Worm (Caenorhabditis elegans) whole organism, L4/young adult: Measurements from ENCODE around the gene rpc-25.

ENCODE experiments used
- W03F9.2 ChIP-seq: fragments of 150-350 bp; optimal IDR thresholded peaks from 2 replicates; lab custom pipeline; 2014; ENCODE audit warnings: missing biosample characterization, missing genetic modification characterization
- dao-5 ChIP-seq: sonication (generic microtip); optimal IDR thresholded peaks from 2 replicates; lab custom pipeline; 2016; ENCODE audit warnings: missing genotype, missing genetic modification characterization, moderate library complexity, missing compliant biosample characterization
- him-1 ChIP-seq: sonication (generic microtip); optimal IDR thresholded peaks from 2 replicates; lab custom pipeline; 2016; ENCODE audit warnings: missing genotype, missing genetic modification reagents, missing genetic modification characterization, missing compliant biosample characterization

Gene rpc-25

DNA sequence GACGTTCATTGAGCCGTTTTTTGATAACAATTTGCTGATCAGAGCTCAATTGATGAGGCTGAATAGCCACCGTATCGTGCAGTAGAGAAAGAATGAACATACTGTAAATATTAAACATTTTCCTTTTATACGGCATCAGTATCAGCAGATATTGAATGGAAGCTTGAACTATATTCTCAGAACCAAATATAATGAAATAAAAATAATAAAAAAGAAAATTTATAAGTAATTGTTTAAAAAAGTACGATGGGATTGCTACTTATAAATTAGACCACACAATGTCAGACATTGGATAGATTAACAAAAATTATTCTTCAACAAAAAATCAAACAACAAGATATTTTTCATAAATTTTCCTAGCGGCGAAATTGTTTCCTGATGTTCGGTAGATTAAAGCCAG, at the start of gene rpc-25:
Gene rpc-25, minus strand, starts transcription at position 101 of the 400 bp plus-strand sequence.
- TF ChIP-seq W03F9.2 (no peak), dao-5 (tag; lab: Kevin White, UChicago) (no peak), him-1 (tag; lab: Kevin White, UChicago) (no peak)

ce11 chrV:10256050-10256449, 49.6 kb upstream of the rpc-25 start, which contains the start of gene nhr-232:
TSS of gene nhr-232 (plus strand) at chrV:10256170.
- TF ChIP-seq him-1 (tag; lab: Kevin White, UChicago) (no peak), W03F9.2 (no peak), dao-5 (tag; lab: Kevin White, UChicago) (no peak)

DNA sequence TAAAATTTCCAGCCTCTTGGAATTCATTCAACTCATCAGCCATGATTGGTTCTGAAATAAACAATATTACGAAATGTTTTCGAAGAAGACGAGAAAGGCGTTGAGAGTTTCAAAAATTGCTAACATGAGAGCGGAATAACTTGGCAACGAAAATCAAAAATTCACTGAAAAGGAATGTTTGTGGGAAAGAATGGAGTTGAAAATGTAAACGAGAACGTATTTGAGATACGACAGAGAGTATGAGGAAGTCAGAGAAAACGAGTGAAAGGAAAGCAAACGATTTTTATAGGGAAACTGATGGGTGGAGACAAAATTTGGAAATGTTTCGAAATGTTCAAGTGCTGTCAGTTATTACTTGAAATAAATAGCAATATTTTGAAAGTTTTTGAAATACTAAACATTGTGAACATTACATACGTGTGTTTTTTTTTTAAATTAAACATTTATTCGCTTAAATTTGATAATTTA, 48.6 kb upstream of the rpc-25 start, which contains the start of gene rop-1:
Gene rop-1, minus strand, starts transcription at position 51 of the 468 bp plus-strand sequence.
- TF ChIP-seq W03F9.2 (no peak), him-1 (tag; lab: Kevin White, UChicago) (no peak), dao-5 (tag; lab: Kevin White, UChicago) (no peak)

- no peak for TF ChIP-seq W03F9.2
- TF ChIP-seq dao-5 (tag; lab: Kevin White, UChicago): no peak
- no peak for TF ChIP-seq him-1 (tag; lab: Kevin White, UChicago)
Observed at ce11 chrV:10252682-10253081, 46.3 kb upstream of the rpc-25 start.

- no peak for TF ChIP-seq him-1 (tag; lab: Kevin White, UChicago)
- no peak for TF ChIP-seq W03F9.2
- no peak for TF ChIP-seq dao-5 (tag; lab: Kevin White, UChicago)
Observed at ce11 chrV:10249515-10249914, 43.1 kb upstream of the rpc-25 start.

DNA sequence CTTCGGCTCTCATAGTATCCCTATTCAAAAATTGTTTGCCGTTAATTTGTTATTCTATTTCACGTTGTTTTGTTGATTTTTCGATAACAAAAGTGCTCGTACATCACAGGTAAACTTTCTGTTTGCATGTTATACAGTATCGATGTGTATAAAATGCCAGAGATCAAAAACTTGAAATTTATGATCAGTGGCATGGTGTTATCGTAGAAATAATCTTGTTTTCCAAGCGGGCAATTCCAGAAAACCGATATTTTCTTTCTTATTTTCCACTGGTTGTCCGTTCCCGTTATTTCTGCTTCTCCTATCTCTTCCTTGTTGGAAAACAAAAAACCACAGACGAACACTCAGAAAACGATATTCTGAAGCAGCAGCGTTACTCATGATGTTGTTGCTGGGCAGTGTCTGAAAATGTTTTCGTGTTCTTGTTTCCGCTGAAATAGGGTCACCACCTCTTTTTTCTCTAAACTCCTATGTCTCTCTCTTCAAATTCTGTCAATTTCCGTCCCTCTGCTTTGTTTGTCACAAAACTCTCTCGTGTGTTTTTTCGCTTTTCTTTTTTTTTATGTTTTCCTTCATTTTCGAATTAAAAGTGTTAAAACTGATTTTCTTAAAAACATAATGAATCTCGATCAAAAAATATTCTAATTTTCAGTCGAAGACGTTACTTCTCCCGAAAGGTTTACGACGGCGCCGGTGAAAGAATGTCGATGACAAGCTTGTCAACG, 42.0 kb upstream of the rpc-25 start, which contains the start of gene akt-1:
Gene akt-1, plus strand, starts transcription at position 651 of the 725 bp plus-strand sequence.
- no peak for TF ChIP-seq dao-5 (tag; lab: Kevin White, UChicago)
- no peak for TF ChIP-seq him-1 (tag; lab: Kevin White, UChicago)
- no peak for TF ChIP-seq W03F9.2

- TF ChIP-seq W03F9.2 (no peak), him-1 (tag; lab: Kevin White, UChicago) (no peak), dao-5 (tag; lab: Kevin White, UChicago) (no peak)
Observed at ce11 chrV:10247673-10248239, 41.4 kb upstream of the rpc-25 start.

- no peak for TF ChIP-seq him-1 (tag; lab: Kevin White, UChicago)
- no peak for TF ChIP-seq dao-5 (tag; lab: Kevin White, UChicago)
- no peak for TF ChIP-seq W03F9.2
Observed at ce11 chrV:10246967-10247366, 40.6 kb upstream of the rpc-25 start.

DNA sequence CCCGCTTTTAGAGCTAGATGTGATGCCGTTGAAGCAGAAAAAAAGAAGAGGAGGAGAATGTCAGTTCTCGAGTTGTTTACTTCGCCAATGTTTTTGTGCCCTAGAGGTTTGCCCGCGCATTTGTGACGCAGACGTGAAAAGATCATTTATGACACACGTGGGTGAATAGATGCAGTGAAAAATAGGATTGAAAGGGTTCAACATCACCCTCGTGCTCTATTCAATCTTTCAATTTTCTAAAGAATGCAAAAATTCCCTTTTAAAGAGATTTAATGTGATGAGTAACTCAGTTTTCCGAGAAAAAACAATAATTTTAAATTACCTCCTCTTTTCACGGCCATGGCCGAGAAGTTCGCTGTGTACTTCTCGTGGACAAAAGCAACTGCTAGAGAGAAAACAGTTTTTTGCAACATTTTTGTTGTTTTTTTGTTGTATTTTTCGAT, 40.1 kb upstream of the rpc-25 start:
- TF ChIP-seq him-1 (tag; lab: Kevin White, UChicago): no peak
- no peak for TF ChIP-seq W03F9.2
- no peak for TF ChIP-seq dao-5 (tag; lab: Kevin White, UChicago)

DNA sequence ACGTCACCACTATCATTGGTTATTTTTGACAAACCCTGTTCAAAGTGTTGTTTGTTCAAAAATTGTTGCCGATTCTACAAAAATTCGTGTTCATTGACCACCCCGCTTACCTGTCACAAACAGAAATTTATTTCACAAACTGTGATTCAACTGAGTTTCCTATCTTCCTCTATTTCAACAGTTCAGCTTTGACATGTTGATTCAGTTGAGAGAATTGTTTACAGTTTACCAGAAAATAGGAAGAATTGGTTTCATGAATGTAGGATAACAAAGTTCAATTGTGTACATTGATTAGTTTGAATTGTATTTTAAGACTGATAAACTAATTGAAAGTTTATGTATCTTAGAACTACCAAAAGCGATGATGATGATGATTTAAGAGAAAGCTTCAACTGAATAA, 39.2 kb upstream of the rpc-25 start:
- TF ChIP-seq him-1 (tag; lab: Kevin White, UChicago) (no peak), W03F9.2 (no peak), dao-5 (tag; lab: Kevin White, UChicago) (no peak)

DNA sequence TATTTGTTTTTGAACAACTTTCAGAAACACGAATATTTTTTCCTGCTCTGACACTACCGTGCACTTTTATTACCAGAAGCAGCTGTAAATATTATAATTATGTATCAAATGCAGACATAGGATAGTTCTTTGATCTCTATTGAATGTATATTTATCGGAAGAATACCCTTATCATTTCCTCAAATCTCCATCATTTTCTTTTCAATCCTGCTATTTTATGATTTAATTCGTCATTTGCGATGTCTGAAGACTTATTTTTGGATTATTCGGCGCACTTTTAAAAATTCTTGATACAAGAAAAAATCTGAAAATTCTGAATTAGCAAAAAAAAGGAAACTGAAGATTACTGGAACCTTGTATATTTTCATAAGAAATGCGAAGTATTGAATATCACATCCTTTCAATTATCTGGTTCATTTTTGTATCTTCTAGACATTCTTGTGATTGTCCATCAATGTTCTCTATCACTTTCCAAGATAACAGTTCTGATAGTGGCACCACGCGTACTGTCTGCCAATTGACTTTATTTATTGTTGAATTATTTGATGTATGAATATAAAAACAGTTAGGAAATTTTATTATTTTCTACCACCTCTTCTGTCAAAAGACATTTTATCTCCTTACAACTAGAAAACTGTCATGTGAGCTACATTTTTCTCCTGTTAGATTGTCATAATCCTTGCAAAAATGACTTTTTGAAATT, 37.8 kb upstream of the rpc-25 start:
- TF ChIP-seq him-1 (tag; lab: Kevin White, UChicago) (no peak), W03F9.2 (no peak), dao-5 (tag; lab: Kevin White, UChicago) (no peak)

- no peak for TF ChIP-seq him-1 (tag; lab: Kevin White, UChicago)
- no peak for TF ChIP-seq dao-5 (tag; lab: Kevin White, UChicago)
- no peak for TF ChIP-seq W03F9.2
Observed at ce11 chrV:10243105-10243504, 36.7 kb upstream of the rpc-25 start, which contains the start of gene C12D8.9. TSS of gene C12D8.9 (minus strand) at chrV:10243205.

- TF ChIP-seq him-1 (tag; lab: Kevin White, UChicago) (no peak), dao-5 (tag; lab: Kevin White, UChicago) (no peak), W03F9.2 (no peak)
Observed at ce11 chrV:10241121-10241803, 34.9 kb upstream of the rpc-25 start, which contains the start of the genes C12D8.21 and col-148. TSS of gene C12D8.21 (minus strand) at chrV:10241188. TSS of gene col-148 (plus strand) at chrV:10241753.
